Worm (Caenorhabditis elegans): Measurements from ENCODE around the gene C18G1.8.

ce11 chrV:4766501-4766900, at the start of gene C18G1.8:
- no peak for TF ChIP-seq aly-1 (tag; optimal IDR thresholded peaks at IDR 0.05)
- no peak for TF ChIP-seq tbx-37 (GFP tag; conservative IDR thresholded peaks at IDR 0.05)
- no peak for TF ChIP-seq ets-7 (tag; optimal IDR thresholded peaks at IDR 0.05)
- no peak for TF ChIP-seq ama-1 (optimal IDR thresholded peaks at IDR 0.05)
- no peak for TF ChIP-seq scrt-1 (GFP tag; IDR thresholded peaks at IDR 0.05)
- TF ChIP-seq hmg-4 (GFP tag; optimal IDR thresholded peaks at IDR 0.05), result no peak
- no peak for TF ChIP-seq flt-1 (GFP tag; IDR thresholded peaks at IDR 0.05)
- no peak for TF ChIP-seq F13C5.2 (tag; optimal IDR thresholded peaks at IDR 0.05)
- TF ChIP-seq tra-4 (tag; optimal IDR thresholded peaks at IDR 0.05), result no peak
- TF ChIP-seq sea-1 (GFP tag; conservative IDR thresholded peaks at IDR 0.05), result no peak
